Worm (Caenorhabditis elegans) whole organism, young adult: ENCODE measurements around the gene twk-5.

Experiments used
- F55B11.4 ChIP-seq: sonication (generic microtip); optimal IDR thresholded peaks from 2 replicates; lab custom pipeline; 2016; ENCODE audit warnings: missing compliant biosample characterization, missing genetic modification characterization, borderline replicate concordance; ENCODE audit not compliant: insufficient read depth
- akir-1 ChIP-seq: fragments of 200-800 bp; sonication (Bioruptor generic); optimal IDR thresholded peaks from 2 replicates; lab custom pipeline; 2018; ENCODE audit warnings: mild to moderate bottlenecking, missing genetic modification characterization, moderate library complexity, missing compliant biosample characterization
- fkh-3 ChIP-seq: sonication (generic microtip); optimal IDR thresholded peaks from 2 replicates; lab custom pipeline; 2016; ENCODE audit warnings: mild to moderate bottlenecking, missing genetic modification characterization, missing compliant biosample characterization

Gene twk-5

DNA sequence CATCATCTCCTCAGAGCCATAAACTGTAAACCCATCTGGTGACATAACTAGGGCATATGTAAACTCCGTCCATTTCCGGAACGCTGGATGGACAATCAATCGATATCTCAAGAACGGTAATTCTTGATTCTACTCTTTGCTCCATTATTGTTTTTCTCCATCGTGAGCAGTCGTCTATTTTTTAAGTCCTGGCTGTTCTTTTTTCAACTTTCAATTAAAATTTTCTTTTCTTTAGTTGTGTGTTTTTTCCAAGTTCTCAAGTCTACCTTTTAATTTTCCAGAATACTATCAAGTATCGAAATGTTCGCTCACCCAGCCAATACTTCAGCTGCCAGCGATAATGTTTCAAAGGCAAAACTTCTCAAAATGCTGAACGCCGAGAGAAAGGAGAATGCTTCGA lies 51.2 kb downstream of the twk-5 start, which contains the start of gene C05D12.5 (continued):
- TF ChIP-seq F55B11.4 (tag; lab: Kevin White, UChicago) (no peak), akir-1 (GFP tag; lab: Kevin White, UChicago) (no peak), fkh-3 (tag; lab: Kevin White, UChicago) (no peak)
